Fruit fly (Drosophila melanogaster) whole organism, wandering third instar larva: Measurements from ENCODE around the gene Gr32a.

ENCODE experiments used
- Abd-B ChIP-seq: fragments of >200 bp; optimal IDR thresholded peaks from 2 replicates; lab custom pipeline; 2017; ENCODE audit warnings: missing biosample characterization, missing genetic modification characterization
- CG32264 ChIP-seq: fragments of 200-800 bp; sonication (Bioruptor generic); optimal IDR thresholded peaks from 2 replicates; lab custom pipeline; 2016; ENCODE audit warnings: missing biosample characterization, missing genetic modification characterization
- CG9705 ChIP-seq: fragments of 200-800 bp; sonication (Bioruptor generic); optimal IDR thresholded peaks from 2 replicates; lab custom pipeline; 2018; ENCODE audit warnings: missing biosample characterization, mild to moderate bottlenecking, missing genetic modification characterization
- CrebA ChIP-seq: fragments of 200-800 bp; sonication (Bioruptor generic); optimal IDR thresholded peaks from 2 replicates; lab custom pipeline; 2016; ENCODE audit warnings: missing biosample characterization, mild to moderate bottlenecking, missing genetic modification characterization, borderline replicate concordance
- Dfd ChIP-seq: fragments of >200 bp; optimal IDR thresholded peaks from 2 replicates; lab custom pipeline; 2017; ENCODE audit warnings: missing biosample characterization, missing genetic modification characterization
- Dif ChIP-seq: fragments of 200-275, 200-300 bp; sonication (Bioruptor generic); optimal IDR thresholded peaks from 2 replicates; lab custom pipeline; 2018; ENCODE audit warnings: missing biosample characterization, missing genetic modification characterization; ENCODE audit not compliant: partially characterized antibody
- GATAd ChIP-seq: sonication (Bioruptor generic); optimal IDR thresholded peaks from 2 replicates; lab custom pipeline; 2016; ENCODE audit warnings: missing biosample characterization, missing genetic modification characterization
- HLH106 ChIP-seq: fragments of 200-800 bp; optimal IDR thresholded peaks from 3 replicates; lab custom pipeline; 2019; ENCODE audit warnings: missing biosample characterization, mild to moderate bottlenecking, missing genetic modification characterization, moderate library complexity
- Hnf4 ChIP-seq: fragments of 200-800 bp; sonication (Bioruptor generic); optimal IDR thresholded peaks from 2 replicates; lab custom pipeline; 2016; ENCODE audit warnings: missing biosample characterization, mild to moderate bottlenecking, missing genetic modification characterization
- Hr78 ChIP-seq: fragments of >200 bp; optimal IDR thresholded peaks from 2 replicates; lab custom pipeline; 2017; ENCODE audit warnings: missing biosample characterization, missing genetic modification characterization
- Hr83 ChIP-seq: fragments of 200-300 bp; sonication (Bioruptor generic); optimal IDR thresholded peaks from 2 replicates; lab custom pipeline; 2016; ENCODE audit warnings: missing biosample characterization, mild to moderate bottlenecking, missing genetic modification characterization, moderate library complexity; ENCODE audit not compliant: poor library complexity, severe bottlenecking
- Jra ChIP-seq: sonication (Bioruptor generic); optimal IDR thresholded peaks from 2 replicates; lab custom pipeline; 2016; ENCODE audit warnings: missing biosample characterization, missing genetic modification characterization
- Mio ChIP-seq: sonication (Bioruptor generic); optimal IDR thresholded peaks from 2 replicates; lab custom pipeline; 2016; ENCODE audit warnings: missing biosample characterization, missing genetic modification characterization
- Myc ChIP-seq: fragments of >200 bp; optimal IDR thresholded peaks from 2 replicates; lab custom pipeline; 2017
- N ChIP-seq: fragments of >200 bp; optimal IDR thresholded peaks from 2 replicates; lab custom pipeline; 2018; ENCODE audit warnings: missing biosample characterization, missing external identifiers, missing genetic modification characterization
- OdsH ChIP-seq: fragments of 200-800 bp; sonication (Bioruptor generic); optimal IDR thresholded peaks from 2 replicates; lab custom pipeline; 2016; ENCODE audit warnings: missing biosample characterization, mild to moderate bottlenecking, missing genetic modification characterization
- Rel ChIP-seq, 2 experiments: fragments of 200-800 bp; sonication (Bioruptor generic) in 1 of 2; optimal IDR thresholded peaks; 2 replicates in 1 of 2; 3 replicates in 1 of 2; lab custom pipeline; 2016 to 2019; ENCODE audit warnings: mild to moderate bottlenecking in 2 of 2, missing biosample characterization in 2 of 2, missing genetic modification characterization in 2 of 2, moderate library complexity in 1 of 2
- Sp1 ChIP-seq: fragments of 200-800 bp; sonication (Bioruptor generic); optimal IDR thresholded peaks from 3 replicates; lab custom pipeline; 2019; ENCODE audit warnings: missing biosample characterization, mild to moderate bottlenecking, missing genetic modification characterization, moderate library complexity
- Vsx2 ChIP-seq: fragments of 200-300, 225-300 bp; sonication (Bioruptor generic); optimal IDR thresholded peaks from 2 replicates; lab custom pipeline; 2018; ENCODE audit warnings: missing biosample characterization, missing genetic modification characterization; ENCODE audit not compliant: partially characterized antibody
- br ChIP-seq: fragments of 200-800 bp; sonication (Bioruptor generic); optimal IDR thresholded peaks from 2 replicates; lab custom pipeline; 2016; ENCODE audit warnings: missing biosample characterization, missing genetic modification characterization
- brk ChIP-seq: fragments of 200-800 bp; sonication (Bioruptor generic); optimal IDR thresholded peaks from 2 replicates; lab custom pipeline; 2016; ENCODE audit warnings: missing biosample characterization, mild to moderate bottlenecking, missing genetic modification characterization
- dl ChIP-seq, 2 experiments: fragments of 175-275, 200-275 bp in 1 of 2; fragments of 200-275 bp in 1 of 2; sonication (Bioruptor generic); optimal IDR thresholded peaks; lab custom pipeline; 2018; ENCODE audit warnings: mild to moderate bottlenecking in 2 of 2, missing biosample characterization in 2 of 2, missing genetic modification characterization in 2 of 2, moderate library complexity in 2 of 2; ENCODE audit not compliant: partially characterized antibody in 2 of 2, insufficient read depth in 1 of 2
- dmrt93B ChIP-seq: fragments of 200-800 bp; sonication (Bioruptor generic); optimal IDR thresholded peaks from 2 replicates; lab custom pipeline; 2018; ENCODE audit warnings: missing biosample characterization, mild to moderate bottlenecking, missing genetic modification characterization
- dsf ChIP-seq: sonication (Bioruptor generic); optimal IDR thresholded peaks from 2 replicates; lab custom pipeline; 2016; ENCODE audit warnings: missing biosample characterization, missing genetic modification characterization, borderline replicate concordance
- ey ChIP-seq: fragments of 200-800 bp; sonication (Bioruptor generic); optimal IDR thresholded peaks from 2 replicates; lab custom pipeline; 2016; ENCODE audit warnings: missing biosample characterization, missing genetic modification characterization
- foxo ChIP-seq, 2 experiments: fragments of 200-800 bp; sonication (Bioruptor generic); optimal IDR thresholded peaks; 2 replicates in 1 of 2; 3 replicates in 1 of 2; lab custom pipeline; 2016 to 2017; ENCODE audit warnings: missing biosample characterization in 2 of 2, missing genetic modification characterization in 2 of 2
- fru ChIP-seq: fragments of 200-800 bp; sonication (Bioruptor generic); optimal IDR thresholded peaks from 3 replicates; lab custom pipeline; 2016; ENCODE audit warnings: missing biosample characterization, mild to moderate bottlenecking, missing genetic modification characterization
- h ChIP-seq: fragments of 200-800 bp; sonication (Bioruptor generic); optimal IDR thresholded peaks from 3 replicates; lab custom pipeline; 2016; ENCODE audit warnings: missing biosample characterization, mild to moderate bottlenecking, missing genetic modification characterization
- jim ChIP-seq: fragments of 175-275, 200-325 bp; sonication (Bioruptor generic); optimal IDR thresholded peaks from 2 replicates; lab custom pipeline; 2016; ENCODE audit warnings: missing biosample characterization, mild to moderate bottlenecking, missing genetic modification characterization
- lola ChIP-seq: fragments of >200 bp; optimal IDR thresholded peaks from 2 replicates; lab custom pipeline; 2017; ENCODE audit warnings: missing biosample characterization, missing genetic modification characterization
- pan ChIP-seq: fragments of >200 bp; optimal IDR thresholded peaks from 2 replicates; lab custom pipeline; 2017
- psq ChIP-seq: fragments of 200-800 bp; sonication (Bioruptor generic); optimal IDR thresholded peaks from 3 replicates; lab custom pipeline; 2017; ENCODE audit warnings: missing biosample characterization, mild to moderate bottlenecking, missing genetic modification characterization, moderate library complexity
- rgr ChIP-seq: fragments of 200-800 bp; sonication (Bioruptor generic); optimal IDR thresholded peaks from 3 replicates; lab custom pipeline; 2016; ENCODE audit warnings: missing biosample characterization, mild to moderate bottlenecking, missing genetic modification characterization
- sage ChIP-seq: fragments of 200-800 bp; sonication (Bioruptor generic); optimal IDR thresholded peaks from 2 replicates; lab custom pipeline; 2016; ENCODE audit warnings: missing biosample characterization, mild to moderate bottlenecking, missing genetic modification characterization
- sv ChIP-seq: fragments of 200-800 bp; sonication (Bioruptor generic); optimal IDR thresholded peaks from 3 replicates; lab custom pipeline; 2016; ENCODE audit warnings: missing biosample characterization, missing genetic modification characterization
- tai ChIP-seq: sonication (Bioruptor generic); optimal IDR thresholded peaks from 2 replicates; lab custom pipeline; 2016; ENCODE audit warnings: missing biosample characterization, missing genetic modification characterization
- usp ChIP-seq: fragments of >200 bp; optimal IDR thresholded peaks from 2 replicates; lab custom pipeline; 2017; ENCODE audit warnings: missing biosample characterization, missing genetic modification characterization
- woc ChIP-seq: sonication (Bioruptor generic); optimal IDR thresholded peaks from 2 replicates; lab custom pipeline; 2016; ENCODE audit warnings: missing biosample characterization, mild to moderate bottlenecking, missing genetic modification characterization

The Gr32a gene

dm6 chr2L:11065932-11066823 lies 47.6 kb upstream of the Gr32a start:
- TF ChIP-seq dl (GFP tag; optimal IDR thresholded peaks at IDR 0.05; lab: Kevin White, UChicago; ENCODE audit: insufficient read depth in 1 of 2, partially characterized antibody in 2 of 2) (no peak), lola (GFP tag; lab: Kevin White, UChicago) (no peak), Hnf4 (GFP tag; lab: Kevin White, UChicago) (peak; percentile 45), fru (peak; percentile 71), Sp1 (GFP tag; lab: Kevin White, UChicago) (peak; percentile 33), Dfd (GFP tag; lab: Kevin White, UChicago) (no peak), tai (GFP tag; lab: Kevin White, UChicago) (no peak), ey (peak; percentile 66), CG32264 (peak; percentile 27), Jra (GFP tag; lab: Kevin White, UChicago) (no peak), GATAd (GFP tag; lab: Kevin White, UChicago) (no peak), brk (no peak), OdsH (GFP tag; lab: Kevin White, UChicago) (peak; percentile 46), CrebA (GFP tag; lab: Kevin White, UChicago) (no peak), psq (peak; percentile 16), dsf (GFP tag; lab: Kevin White, UChicago) (no peak), Abd-B (GFP tag; lab: Kevin White, UChicago) (no peak), Rel (GFP tag; optimal IDR thresholded peaks at IDR 0.05; lab: Kevin White, UChicago) (no peak), Rel (tag; optimal IDR thresholded peaks at IDR 0.05; lab: Kevin White, UChicago) (no peak), HLH106 (tag; lab: Kevin White, UChicago) (peak; percentile 55), N (GFP tag; lab: Kevin White, UChicago) (no peak), Hr78 (no peak), Mio (GFP tag; lab: Kevin White, UChicago) (no peak), Vsx2 (GFP tag; lab: Kevin White, UChicago) (no peak), usp (no peak), dmrt93B (GFP tag; lab: Kevin White, UChicago) (no peak), br (GFP tag; lab: Kevin White, UChicago) (peak; percentile 45), Myc (lab: Kevin White, UChicago) (no peak), woc (GFP tag; lab: Kevin White, UChicago) (peak; percentile 5), CG9705 (GFP tag; lab: Kevin White, UChicago) (no peak), pan (lab: Kevin White, UChicago) (no peak), Dif (GFP tag; lab: Kevin White, UChicago) (no peak), foxo (GFP tag; optimal IDR thresholded peaks at IDR 0.05; lab: Kevin White, UChicago) (peak in 1 of 2 experiments; percentile 72), sv (GFP tag; lab: Kevin White, UChicago) (no peak), jim (GFP tag; lab: Kevin White, UChicago) (no peak), rgr (peak; percentile 62), Hr83 (no peak), h (GFP tag; lab: Kevin White, UChicago) (peak; percentile 76), sage (GFP tag; lab: Kevin White, UChicago) (no peak)

dm6 chr2L:11066887-11067459 lies 46.8 kb upstream of the Gr32a start, which contains the start of gene Samuel:
Gene Samuel, minus strand, starts transcription at chr2L:11066998.
- TF ChIP-seq Abd-B (GFP tag; lab: Kevin White, UChicago): no peak
- peak; percentile 66 for TF ChIP-seq CrebA (GFP tag; lab: Kevin White, UChicago)
- no peak for TF ChIP-seq dsf (GFP tag; lab: Kevin White, UChicago)
- TF ChIP-seq Jra (GFP tag; lab: Kevin White, UChicago): no peak
- TF ChIP-seq CG9705 (GFP tag; lab: Kevin White, UChicago): no peak
- TF ChIP-seq lola (GFP tag; lab: Kevin White, UChicago): no peak
- TF ChIP-seq fru: peak; percentile 44
- TF ChIP-seq br (GFP tag; lab: Kevin White, UChicago): peak; percentile 55
- TF ChIP-seq ey: peak; percentile 38
- TF ChIP-seq Rel (GFP tag; optimal IDR thresholded peaks at IDR 0.05; lab: Kevin White, UChicago): peak; percentile 2
- TF ChIP-seq Rel (tag; optimal IDR thresholded peaks at IDR 0.05; lab: Kevin White, UChicago): peak; percentile 26
- no peak for TF ChIP-seq Myc (lab: Kevin White, UChicago)
- no peak for TF ChIP-seq tai (GFP tag; lab: Kevin White, UChicago)
- TF ChIP-seq rgr: no peak
- TF ChIP-seq sv (GFP tag; lab: Kevin White, UChicago): no peak
- no peak for TF ChIP-seq usp
- no peak for TF ChIP-seq Mio (GFP tag; lab: Kevin White, UChicago)
- peak; percentile 46 for TF ChIP-seq Hr83
- TF ChIP-seq dl (GFP tag; optimal IDR thresholded peaks at IDR 0.05; lab: Kevin White, UChicago; ENCODE audit: insufficient read depth in 1 of 2, partially characterized antibody in 2 of 2): peak; percentile 86 to 87
- TF ChIP-seq sage (GFP tag; lab: Kevin White, UChicago): peak; percentile 76
- TF ChIP-seq CG32264: peak; percentile 12
- no peak for TF ChIP-seq Dfd (GFP tag; lab: Kevin White, UChicago)
- no peak for TF ChIP-seq pan (lab: Kevin White, UChicago)
- peak; percentile 41 for TF ChIP-seq h (GFP tag; lab: Kevin White, UChicago)
- TF ChIP-seq GATAd (GFP tag; lab: Kevin White, UChicago): no peak
- TF ChIP-seq woc (GFP tag; lab: Kevin White, UChicago): peak; percentile 22
- TF ChIP-seq Hnf4 (GFP tag; lab: Kevin White, UChicago): peak; percentile 9
- TF ChIP-seq Hr78: no peak
- TF ChIP-seq OdsH (GFP tag; lab: Kevin White, UChicago): no peak
- TF ChIP-seq Sp1 (GFP tag; lab: Kevin White, UChicago): peak; percentile 22
- no peak for TF ChIP-seq jim (GFP tag; lab: Kevin White, UChicago)
- peak; percentile 12 to 40 for TF ChIP-seq foxo (GFP tag; optimal IDR thresholded peaks at IDR 0.05; lab: Kevin White, UChicago)
- TF ChIP-seq psq: no peak
- peak; percentile 56 for TF ChIP-seq Vsx2 (GFP tag; lab: Kevin White, UChicago)
- TF ChIP-seq N (GFP tag; lab: Kevin White, UChicago): no peak
- TF ChIP-seq Dif (GFP tag; lab: Kevin White, UChicago): peak; percentile 88
- TF ChIP-seq HLH106 (tag; lab: Kevin White, UChicago): no peak
- TF ChIP-seq brk: peak; percentile 59
